Worm (Caenorhabditis elegans): ENCODE data around the gene nhr-40.

nhr-40 gene

ce11 chrX:2559979-2560378, 33.8 kb upstream of the nhr-40 start, which contains the start of gene F52H2.5:
Gene F52H2.5 (minus strand): TSS chrX:2560079.
- no peak for TF ChIP-seq tab-1 (GFP tag; IDR thresholded peaks at IDR 0.05)
- TF ChIP-seq cog-1 (tag; optimal IDR thresholded peaks at IDR 0.05) = no peak
- no peak for TF ChIP-seq med-1 (GFP tag; optimal IDR thresholded peaks at IDR 0.05; ENCODE audit: insufficient read depth)
- no peak for TF ChIP-seq ztf-23 (GFP tag; IDR thresholded peaks at IDR 0.05)
- TF ChIP-seq ztf-29 (GFP tag; IDR thresholded peaks at IDR 0.05) = no peak
- TF ChIP-seq flt-1 (GFP tag; IDR thresholded peaks at IDR 0.05) = no peak
- TF ChIP-seq T22C8.4 (GFP tag; IDR thresholded peaks at IDR 0.05) = no peak
- no peak for TF ChIP-seq ref-1 (GFP tag; conservative IDR thresholded peaks at IDR 0.05)
- TF ChIP-seq klf-2 (GFP tag; conservative IDR thresholded peaks at IDR 0.05) = no peak

DNA sequence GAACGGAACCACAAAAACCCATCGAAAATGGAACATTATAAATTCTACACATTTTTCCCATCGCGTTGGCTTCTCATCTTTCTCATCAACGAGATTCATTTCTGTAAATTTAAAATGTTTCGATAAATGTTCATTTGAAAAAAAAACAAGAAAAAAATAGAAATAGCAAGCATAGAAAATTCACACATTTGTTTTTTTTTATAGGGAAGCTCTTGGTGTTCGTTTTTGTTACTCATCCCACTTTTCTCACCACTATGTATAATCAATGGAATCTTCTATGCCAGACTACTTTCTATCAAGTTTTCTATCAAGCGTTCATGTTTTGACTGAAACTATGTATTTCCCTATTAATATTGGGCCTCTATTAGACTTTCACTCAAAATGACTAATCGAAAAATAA, 29.8 kb upstream of the nhr-40 start, which contains the start of gene dhcr-24:
Gene dhcr-24 (minus strand): TSS at position 101 of the 400 bp plus-strand sequence.
- TF ChIP-seq ztf-29 (GFP tag; IDR thresholded peaks at IDR 0.05) (no peak), flt-1 (GFP tag; IDR thresholded peaks at IDR 0.05) (no peak), ztf-23 (GFP tag; IDR thresholded peaks at IDR 0.05) (no peak), T22C8.4 (GFP tag; IDR thresholded peaks at IDR 0.05) (no peak), cog-1 (tag; optimal IDR thresholded peaks at IDR 0.05) (no peak), klf-2 (GFP tag; conservative IDR thresholded peaks at IDR 0.05) (no peak), tab-1 (GFP tag; IDR thresholded peaks at IDR 0.05) (no peak), med-1 (GFP tag; optimal IDR thresholded peaks at IDR 0.05; ENCODE audit: insufficient read depth) (no peak), ref-1 (GFP tag; conservative IDR thresholded peaks at IDR 0.05) (no peak)

DNA sequence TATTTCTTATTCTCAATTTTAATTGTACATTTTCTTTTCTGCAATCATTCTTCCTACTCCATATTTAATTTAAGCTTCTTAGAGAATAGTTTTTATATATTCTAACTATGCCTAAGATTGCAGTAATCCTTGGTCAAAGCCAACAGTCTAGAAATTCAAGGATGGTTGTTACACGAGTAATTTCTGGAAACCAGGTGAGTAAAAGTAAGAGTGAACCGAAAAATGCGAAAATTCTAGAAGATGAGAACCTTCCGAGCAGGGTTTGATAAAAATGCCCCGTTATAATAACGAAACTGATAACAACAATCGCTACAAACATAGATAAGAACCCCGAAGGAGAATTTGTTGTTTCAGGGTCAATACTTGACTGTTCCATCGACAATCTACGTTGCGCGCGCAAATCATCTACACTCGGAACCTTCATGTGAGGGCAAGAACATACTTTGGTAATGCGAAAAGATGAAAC, 28.5 kb upstream of the nhr-40 start, which contains the start of gene F52H2.15:
Gene F52H2.15 (plus strand): TSS at position 51 of the 466 bp plus-strand sequence.
- no peak for TF ChIP-seq T22C8.4 (GFP tag; IDR thresholded peaks at IDR 0.05)
- no peak for TF ChIP-seq flt-1 (GFP tag; IDR thresholded peaks at IDR 0.05)
- TF ChIP-seq klf-2 (GFP tag; conservative IDR thresholded peaks at IDR 0.05) = no peak
- TF ChIP-seq ref-1 (GFP tag; conservative IDR thresholded peaks at IDR 0.05) = no peak
- no peak for TF ChIP-seq cog-1 (tag; optimal IDR thresholded peaks at IDR 0.05)
- no peak for TF ChIP-seq ztf-29 (GFP tag; IDR thresholded peaks at IDR 0.05)
- TF ChIP-seq med-1 (GFP tag; optimal IDR thresholded peaks at IDR 0.05; ENCODE audit: insufficient read depth) = no peak
- TF ChIP-seq tab-1 (GFP tag; IDR thresholded peaks at IDR 0.05) = no peak

DNA sequence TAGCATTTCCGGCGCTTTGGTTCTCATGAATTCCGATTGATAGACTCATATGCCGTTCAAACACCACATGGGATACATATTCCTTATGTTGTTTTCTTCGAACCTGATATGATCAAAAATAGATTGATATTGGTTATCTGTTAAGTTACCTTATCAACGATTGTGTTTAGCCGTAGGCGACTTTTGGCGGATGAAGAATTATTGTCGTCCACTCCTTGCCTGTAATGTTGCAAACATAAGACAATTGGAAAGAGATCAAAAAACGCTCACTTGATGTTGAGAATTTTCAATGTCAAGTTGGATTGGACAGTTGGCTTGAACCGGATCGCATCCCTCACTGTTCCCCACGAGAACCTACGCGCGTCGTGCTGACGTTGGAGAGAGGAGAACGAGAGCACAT, 26.0 kb upstream of the nhr-40 start:
- TF ChIP-seq flt-1 (GFP tag; IDR thresholded peaks at IDR 0.05) (no peak), T22C8.4 (GFP tag; IDR thresholded peaks at IDR 0.05) (no peak), cog-1 (tag; optimal IDR thresholded peaks at IDR 0.05) (no peak)

- TF ChIP-seq flt-1 (GFP tag; IDR thresholded peaks at IDR 0.05) = no peak
- no peak for TF ChIP-seq ref-1 (GFP tag; conservative IDR thresholded peaks at IDR 0.05)
- no peak for TF ChIP-seq tab-1 (GFP tag; IDR thresholded peaks at IDR 0.05)
- TF ChIP-seq T22C8.4 (GFP tag; IDR thresholded peaks at IDR 0.05) = no peak
- TF ChIP-seq ztf-29 (GFP tag; IDR thresholded peaks at IDR 0.05) = no peak
- TF ChIP-seq cog-1 (tag; optimal IDR thresholded peaks at IDR 0.05) = no peak
- TF ChIP-seq med-1 (GFP tag; optimal IDR thresholded peaks at IDR 0.05; ENCODE audit: insufficient read depth) = no peak
- no peak for TF ChIP-seq klf-2 (GFP tag; conservative IDR thresholded peaks at IDR 0.05)
- TF ChIP-seq ztf-23 (GFP tag; IDR thresholded peaks at IDR 0.05) = no peak
These were observed 24.8 kb upstream of the nhr-40 start for ce11 chrX:2569040-2569439.

DNA sequence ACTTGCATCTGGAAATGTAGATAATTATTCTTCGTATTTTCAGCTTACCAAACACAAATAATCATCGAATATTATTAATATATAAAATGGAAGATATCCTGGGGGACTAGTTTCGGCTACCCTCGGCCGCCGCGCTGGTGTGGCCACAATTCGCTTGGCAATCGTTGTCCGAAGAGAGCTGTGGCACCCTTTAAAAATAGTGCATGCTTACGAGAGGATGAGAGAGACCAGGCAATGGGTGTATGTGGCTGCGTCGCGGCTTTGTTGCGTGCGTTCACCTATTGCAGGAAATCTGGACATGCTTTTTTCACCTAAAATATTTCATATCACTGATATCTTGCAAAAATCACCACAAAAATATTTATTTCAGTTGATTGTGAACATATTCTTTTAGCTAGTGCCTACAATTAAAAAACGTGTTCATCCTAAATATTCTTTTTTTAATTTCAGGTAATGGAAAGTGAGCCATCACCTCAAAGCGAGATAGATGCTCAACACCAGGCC, 21.1 kb upstream of the nhr-40 start, which contains the start of the genes ccd-5 and F52H2.1:
Gene ccd-5 (minus strand): TSS at position 8 of the 504 bp plus-strand sequence.
Gene F52H2.1 (plus strand): TSS at position 454 of the 504 bp plus-strand sequence.
- TF ChIP-seq cog-1 (tag; optimal IDR thresholded peaks at IDR 0.05) (no peak), med-1 (GFP tag; optimal IDR thresholded peaks at IDR 0.05; ENCODE audit: insufficient read depth) (no peak), flt-1 (GFP tag; IDR thresholded peaks at IDR 0.05) (no peak), tab-1 (GFP tag; IDR thresholded peaks at IDR 0.05) (no peak), klf-2 (GFP tag; conservative IDR thresholded peaks at IDR 0.05) (no peak), ztf-29 (GFP tag; IDR thresholded peaks at IDR 0.05) (no peak), ref-1 (GFP tag; conservative IDR thresholded peaks at IDR 0.05) (no peak), T22C8.4 (GFP tag; IDR thresholded peaks at IDR 0.05) (no peak), ztf-23 (GFP tag; IDR thresholded peaks at IDR 0.05) (no peak)

DNA sequence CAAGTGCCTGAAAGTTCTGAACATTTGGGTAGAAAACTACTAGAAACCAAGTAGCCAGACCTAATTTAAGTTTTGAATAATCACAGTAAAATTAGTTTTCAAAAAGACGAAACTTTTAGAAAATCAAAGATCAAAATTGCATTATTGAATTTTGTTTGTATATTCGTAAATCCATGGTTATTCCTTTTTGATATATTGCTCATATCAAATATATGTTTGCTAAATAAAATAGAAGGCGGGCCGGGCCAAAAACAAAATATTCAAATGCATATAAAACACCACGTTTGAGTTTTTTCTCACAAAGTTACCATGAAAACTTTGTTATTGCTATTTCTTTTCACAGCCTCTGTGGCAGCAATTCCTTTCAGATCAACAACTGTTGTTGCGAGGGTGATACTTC, 16.4 kb upstream of the nhr-40 start, which contains the start of gene ttr-42:
Gene ttr-42 (plus strand): TSS at position 301 of the 400 bp plus-strand sequence.
- no peak for TF ChIP-seq klf-2 (GFP tag; conservative IDR thresholded peaks at IDR 0.05)
- TF ChIP-seq ref-1 (GFP tag; conservative IDR thresholded peaks at IDR 0.05) = no peak
- TF ChIP-seq tab-1 (GFP tag; IDR thresholded peaks at IDR 0.05) = no peak

- TF ChIP-seq T22C8.4 (GFP tag; IDR thresholded peaks at IDR 0.05) = no peak
- TF ChIP-seq tab-1 (GFP tag; IDR thresholded peaks at IDR 0.05) = no peak
- no peak for TF ChIP-seq klf-2 (GFP tag; conservative IDR thresholded peaks at IDR 0.05)
- TF ChIP-seq ref-1 (GFP tag; conservative IDR thresholded peaks at IDR 0.05) = no peak
- TF ChIP-seq med-1 (GFP tag; optimal IDR thresholded peaks at IDR 0.05; ENCODE audit: insufficient read depth) = no peak
- TF ChIP-seq flt-1 (GFP tag; IDR thresholded peaks at IDR 0.05) = no peak
- no peak for TF ChIP-seq ztf-29 (GFP tag; IDR thresholded peaks at IDR 0.05)
- TF ChIP-seq ztf-23 (GFP tag; IDR thresholded peaks at IDR 0.05) = no peak
- no peak for TF ChIP-seq cog-1 (tag; optimal IDR thresholded peaks at IDR 0.05)
These were observed 13.2 kb upstream of the nhr-40 start, which contains the start of gene H01M10.1 for ce11 chrX:2580524-2580981. Gene H01M10.1 (minus strand): TSS chrX:2580574.

ce11 chrX:2581828-2582589, 11.8 kb upstream of the nhr-40 start:
- TF ChIP-seq cog-1 (tag; optimal IDR thresholded peaks at IDR 0.05) = no peak
- no peak for TF ChIP-seq klf-2 (GFP tag; conservative IDR thresholded peaks at IDR 0.05)
- no peak for TF ChIP-seq flt-1 (GFP tag; IDR thresholded peaks at IDR 0.05)
- TF ChIP-seq ztf-29 (GFP tag; IDR thresholded peaks at IDR 0.05) = no peak
- TF ChIP-seq ztf-23 (GFP tag; IDR thresholded peaks at IDR 0.05) = no peak
- TF ChIP-seq T22C8.4 (GFP tag; IDR thresholded peaks at IDR 0.05) = no peak
- no peak for TF ChIP-seq tab-1 (GFP tag; IDR thresholded peaks at IDR 0.05)
- no peak for TF ChIP-seq med-1 (GFP tag; optimal IDR thresholded peaks at IDR 0.05; ENCODE audit: insufficient read depth)
- no peak for TF ChIP-seq ref-1 (GFP tag; conservative IDR thresholded peaks at IDR 0.05)

Data from whole organism, midembryonic.